Worm (Caenorhabditis elegans): ENCODE measurements around the gene B0244.15.

Gene B0244.15

DNA sequence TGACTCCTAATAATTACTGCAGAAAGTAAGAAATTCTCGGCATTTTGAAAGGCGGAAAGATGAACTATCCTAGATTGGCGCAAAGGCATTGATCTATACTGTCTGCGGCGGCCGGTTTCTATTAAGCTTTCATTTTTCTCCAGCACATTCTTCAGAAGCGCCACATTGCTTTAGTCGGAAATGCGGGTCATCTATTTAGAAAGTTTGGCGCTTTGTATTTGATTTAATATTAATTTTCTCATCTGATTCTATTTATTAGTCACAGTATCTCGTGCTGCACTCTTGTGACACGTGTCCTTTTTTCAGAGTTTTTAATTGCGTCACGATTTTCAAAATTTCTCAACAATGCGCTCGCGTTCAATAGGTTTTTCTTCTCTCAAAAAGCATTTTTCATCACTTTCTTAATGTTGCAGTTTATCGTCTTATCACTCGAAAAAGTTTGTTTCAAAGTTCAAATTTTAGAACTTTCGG lies 28.2 kb upstream of the B0244.15 start:
- TF ChIP-seq mab-5 (tag; optimal IDR thresholded peaks at IDR 0.05) (no peak), M03D4.4 (tag; optimal IDR thresholded peaks at IDR 0.05) (no peak), ceh-83 (GFP tag; optimal IDR thresholded peaks at IDR 0.05) (no peak), mep-1 (tag; optimal IDR thresholded peaks at IDR 0.05) (no peak), lsy-2 (tag; optimal IDR thresholded peaks at IDR 0.05) (no peak), tbx-8 (GFP tag; optimal IDR thresholded peaks at IDR 0.05) (no peak), nhr-2 (tag; optimal IDR thresholded peaks at IDR 0.05) (no peak), hlh-1 (tag; optimal IDR thresholded peaks at IDR 0.05) (no peak), sptf-1 (tag; optimal IDR thresholded peaks at IDR 0.05) (no peak), mls-2 (tag; optimal IDR thresholded peaks at IDR 0.05) (no peak), nhr-12 (tag; optimal IDR thresholded peaks at IDR 0.05) (no peak), elt-1 (tag; optimal IDR thresholded peaks at IDR 0.05; ENCODE audit: borderline replicate concordance, insufficient read depth) (no peak), flh-1 (GFP tag; optimal IDR thresholded peaks at IDR 0.05) (no peak), elt-3 (tag; optimal IDR thresholded peaks at IDR 0.05) (no peak), unc-120 (tag; optimal IDR thresholded peaks at IDR 0.05; ENCODE audit: poor library complexity, severe bottlenecking) (no peak), zip-8 (tag; optimal IDR thresholded peaks at IDR 0.05) (no peak)

- no peak for TF ChIP-seq nhr-12 (tag; optimal IDR thresholded peaks at IDR 0.05)
- TF ChIP-seq ceh-39 (tag; optimal IDR thresholded peaks at IDR 0.05) = peak; percentile 48
- peak; percentile 38 for TF ChIP-seq drap-1 (GFP tag; optimal IDR thresholded peaks at IDR 0.05)
- peak; percentile 78 for TF ChIP-seq pha-4 (tag; optimal IDR thresholded peaks at IDR 0.05)
- peak; percentile 68 for TF ChIP-seq unc-62 (GFP tag; optimal IDR thresholded peaks at IDR 0.05)
- TF ChIP-seq ceh-83 (GFP tag; optimal IDR thresholded peaks at IDR 0.05) = no peak
- peak; percentile 42 for TF ChIP-seq hlh-1 (tag; optimal IDR thresholded peaks at IDR 0.05)
- TF ChIP-seq mab-5 (tag; optimal IDR thresholded peaks at IDR 0.05) = no peak
- peak; percentile 80 for TF ChIP-seq ces-1 (GFP tag; optimal IDR thresholded peaks at IDR 0.05)
- no peak for TF ChIP-seq bed-3 (GFP tag; optimal IDR thresholded peaks at IDR 0.05)
- peak; percentile 53 for TF ChIP-seq lsy-2 (tag; optimal IDR thresholded peaks at IDR 0.05)
- no peak for TF ChIP-seq ceh-43 (GFP tag; optimal IDR thresholded peaks at IDR 0.05)
- TF ChIP-seq mls-2 (tag; optimal IDR thresholded peaks at IDR 0.05) = peak; percentile 33
- peak; percentile 25 for TF ChIP-seq zip-8 (tag; optimal IDR thresholded peaks at IDR 0.05)
- peak; percentile 86 for TF ChIP-seq unc-120 (tag; optimal IDR thresholded peaks at IDR 0.05; ENCODE audit: poor library complexity, severe bottlenecking)
- no peak for TF ChIP-seq elt-3 (tag; optimal IDR thresholded peaks at IDR 0.05)
- peak; percentile 3 for TF ChIP-seq nhr-2 (tag; optimal IDR thresholded peaks at IDR 0.05)
- TF ChIP-seq ham-2 (GFP tag; optimal IDR thresholded peaks at IDR 0.05) = peak; percentile 91
- TF ChIP-seq sptf-1 (tag; optimal IDR thresholded peaks at IDR 0.05) = peak; percentile 30
- peak; percentile 41 for TF ChIP-seq elt-1 (tag; optimal IDR thresholded peaks at IDR 0.05; ENCODE audit: borderline replicate concordance, insufficient read depth)
- no peak for TF ChIP-seq blmp-1 (tag; optimal IDR thresholded peaks at IDR 0.05)
- peak; percentile 40 for TF ChIP-seq ztf-11 (tag; optimal IDR thresholded peaks at IDR 0.05)
- peak; percentile 54 for TF ChIP-seq nhr-237 (tag; optimal IDR thresholded peaks at IDR 0.05)
- TF ChIP-seq M03D4.4 (tag; optimal IDR thresholded peaks at IDR 0.05) = no peak
- peak; percentile 88 for TF ChIP-seq mep-1 (tag; optimal IDR thresholded peaks at IDR 0.05)
- TF ChIP-seq snpc-4 (tag; optimal IDR thresholded peaks at IDR 0.05) = no peak
- peak; percentile 50 for TF ChIP-seq lin-13 (tag; optimal IDR thresholded peaks at IDR 0.05)
Observed at ce11 chrIII:5715467-5715866, 27.7 kb upstream of the B0244.15 start.

DNA sequence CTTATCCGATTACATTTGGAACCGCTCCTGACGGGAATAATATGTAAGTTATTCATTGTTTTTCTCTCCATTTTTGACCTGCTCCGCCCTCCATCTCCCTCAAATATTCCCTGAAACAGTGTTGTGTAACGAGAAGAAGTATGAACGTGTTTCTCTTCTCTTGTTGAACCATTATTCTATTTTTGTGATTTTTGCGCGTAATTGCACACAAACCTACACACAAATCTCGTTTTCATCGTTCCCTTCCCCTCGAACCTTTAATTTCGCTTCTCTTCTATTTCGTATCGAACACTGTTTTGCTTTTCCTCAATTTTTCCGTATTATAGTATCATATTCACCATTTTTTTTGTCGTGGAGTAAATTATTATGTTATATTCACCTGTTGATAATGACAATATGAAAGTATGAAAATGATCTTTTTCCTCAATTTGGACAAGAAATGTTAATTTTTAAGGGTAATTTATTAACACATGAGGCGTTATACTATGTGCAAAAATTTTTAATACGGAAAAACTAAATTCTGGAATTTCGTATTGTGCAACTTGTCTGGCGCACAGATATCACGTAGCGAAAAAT lies 25.9 kb upstream of the B0244.15 start:
- no peak for TF ChIP-seq flh-1 (GFP tag; optimal IDR thresholded peaks at IDR 0.05)
- no peak for TF ChIP-seq elt-3 (tag; optimal IDR thresholded peaks at IDR 0.05)
- no peak for TF ChIP-seq unc-39 (tag; optimal IDR thresholded peaks at IDR 0.05)
- TF ChIP-seq ceh-39 (tag; optimal IDR thresholded peaks at IDR 0.05) = no peak
- TF ChIP-seq nhr-2 (tag; optimal IDR thresholded peaks at IDR 0.05) = no peak
- TF ChIP-seq sem-2 (GFP tag; optimal IDR thresholded peaks at IDR 0.05) = no peak
- no peak for TF ChIP-seq nhr-76 (tag; optimal IDR thresholded peaks at IDR 0.05)

- TF ChIP-seq M03D4.4 (tag; optimal IDR thresholded peaks at IDR 0.05) = no peak
- peak; percentile 50 for TF ChIP-seq ceh-39 (tag; optimal IDR thresholded peaks at IDR 0.05)
- no peak for TF ChIP-seq elt-1 (tag; optimal IDR thresholded peaks at IDR 0.05; ENCODE audit: borderline replicate concordance, insufficient read depth)
- peak; percentile 26 for TF ChIP-seq ces-1 (GFP tag; optimal IDR thresholded peaks at IDR 0.05)
- no peak for TF ChIP-seq ham-2 (GFP tag; optimal IDR thresholded peaks at IDR 0.05)
- no peak for TF ChIP-seq nhr-12 (tag; optimal IDR thresholded peaks at IDR 0.05)
- TF ChIP-seq pha-4 (tag; optimal IDR thresholded peaks at IDR 0.05) = no peak
- no peak for TF ChIP-seq bed-3 (GFP tag; optimal IDR thresholded peaks at IDR 0.05)
- TF ChIP-seq ceh-43 (GFP tag; optimal IDR thresholded peaks at IDR 0.05) = no peak
- TF ChIP-seq tbx-8 (GFP tag; optimal IDR thresholded peaks at IDR 0.05) = no peak
- peak; percentile 23 for TF ChIP-seq unc-62 (GFP tag; optimal IDR thresholded peaks at IDR 0.05)
- TF ChIP-seq ztf-11 (tag; optimal IDR thresholded peaks at IDR 0.05) = peak; percentile 6
- peak; percentile 89 for TF ChIP-seq zip-8 (tag; optimal IDR thresholded peaks at IDR 0.05)
- no peak for TF ChIP-seq unc-120 (tag; optimal IDR thresholded peaks at IDR 0.05; ENCODE audit: poor library complexity, severe bottlenecking)
- TF ChIP-seq sem-2 (GFP tag; optimal IDR thresholded peaks at IDR 0.05) = no peak
- TF ChIP-seq cnd-1 (tag; optimal IDR thresholded peaks at IDR 0.05) = no peak
- no peak for TF ChIP-seq mep-1 (tag; optimal IDR thresholded peaks at IDR 0.05)
- TF ChIP-seq flh-1 (GFP tag; optimal IDR thresholded peaks at IDR 0.05) = no peak
- peak; percentile 91 for TF ChIP-seq nhr-2 (tag; optimal IDR thresholded peaks at IDR 0.05)
Observed at ce11 chrIII:5718385-5718784, 24.8 kb upstream of the B0244.15 start.
